Worm (Caenorhabditis elegans) whole organism, late embryonic: ENCODE results near the gene nex-3.

ENCODE experiments used
- C38D4.7 ChIP-seq: fragments of 200-800 bp; sonication (Bioruptor generic); optimal IDR thresholded peaks from 2 replicates; lab custom pipeline; 2018; ENCODE audit warnings: mild to moderate bottlenecking, missing genetic modification characterization, moderate library complexity, missing compliant biosample characterization
- ceh-19 ChIP-seq: fragments of 200-800 bp; sonication (Bioruptor generic); optimal IDR thresholded peaks from 2 replicates; lab custom pipeline; 2018; ENCODE audit warnings: mild to moderate bottlenecking, missing genetic modification characterization, missing compliant biosample characterization
- ceh-22 ChIP-seq: sonication (generic microtip); optimal IDR thresholded peaks from 2 replicates; lab custom pipeline; 2017; ENCODE audit warnings: missing biosample characterization, missing genetic modification characterization
- ceh-24 ChIP-seq: sonication (generic microtip); optimal IDR thresholded peaks from 2 replicates; lab custom pipeline; 2016; ENCODE audit warnings: mild to moderate bottlenecking, missing genetic modification characterization, missing compliant biosample characterization
- ceh-31 ChIP-seq: sonication (generic microtip); optimal IDR thresholded peaks from 2 replicates; lab custom pipeline; 2016; ENCODE audit warnings: missing genetic modification characterization, missing compliant biosample characterization
- ceh-45 ChIP-seq: fragments of 200-800 bp; sonication (Bioruptor generic); IDR thresholded peaks from 2 replicates; pipeline ENCODE4 v1.3.6; 2022; ENCODE audit warnings: missing genetic modification reagents, missing genetic modification characterization, missing compliant biosample characterization
- ceh-9 ChIP-seq: sonication (generic microtip); optimal IDR thresholded peaks from 2 replicates; lab custom pipeline; 2016; ENCODE audit warnings: mild to moderate bottlenecking, missing genetic modification characterization, inconsistent platforms, missing compliant biosample characterization
- che-1 ChIP-seq: sonication (generic microtip); optimal IDR thresholded peaks from 2 replicates; lab custom pipeline; 2016; ENCODE audit warnings: mild to moderate bottlenecking, missing genetic modification characterization, missing compliant biosample characterization
- dmd-4 ChIP-seq: sonication (generic microtip); optimal IDR thresholded peaks from 2 replicates; lab custom pipeline; 2016; ENCODE audit warnings: borderline replicate concordance, missing genetic modification characterization, missing compliant biosample characterization
- dve-1 ChIP-seq: sonication (generic microtip); optimal IDR thresholded peaks from 2 replicates; lab custom pipeline; 2017; ENCODE audit warnings: antibody characterized with exemption, mild to moderate bottlenecking, missing genetic modification characterization, missing compliant biosample characterization
- elt-2 ChIP-seq: sonication (generic microtip); optimal IDR thresholded peaks from 2 replicates; lab custom pipeline; 2016; ENCODE audit warnings: missing genetic modification reagents, missing genetic modification characterization, missing compliant biosample characterization
- elt-4 ChIP-seq: sonication (generic microtip); optimal IDR thresholded peaks from 2 replicates; lab custom pipeline; 2016; ENCODE audit warnings: missing genetic modification characterization, missing compliant biosample characterization
- ets-4 ChIP-seq: sonication (generic microtip); optimal IDR thresholded peaks from 2 replicates; lab custom pipeline; 2016; ENCODE audit warnings: missing genetic modification characterization, missing compliant biosample characterization
- eyg-1 ChIP-seq: sonication (generic microtip); optimal IDR thresholded peaks from 2 replicates; lab custom pipeline; 2016; ENCODE audit warnings: missing genotype, missing genetic modification characterization, missing compliant biosample characterization
- fkh-10 ChIP-seq: fragments of 150-350 bp; optimal IDR thresholded peaks from 2 replicates; lab custom pipeline; 2014; ENCODE audit warnings: missing biosample characterization, missing genetic modification reagents, missing genetic modification characterization
- hlh-13 ChIP-seq: fragments of 200-800 bp; sonication (Bioruptor generic); optimal IDR thresholded peaks from 2 replicates; lab custom pipeline; 2018; ENCODE audit warnings: mild to moderate bottlenecking, missing genetic modification characterization, missing compliant biosample characterization
- hlh-30 ChIP-seq: sonication (generic microtip); optimal IDR thresholded peaks from 2 replicates; lab custom pipeline; 2017; ENCODE audit warnings: antibody characterized with exemption, missing genetic modification characterization, missing compliant biosample characterization; ENCODE audit not compliant: insufficient read depth
- hlh-6 ChIP-seq: sonication (generic microtip); optimal IDR thresholded peaks from 2 replicates; lab custom pipeline; 2016; ENCODE audit warnings: missing genotype, missing genetic modification characterization, missing compliant biosample characterization
- lim-6 ChIP-seq: sonication (generic microtip); optimal IDR thresholded peaks from 2 replicates; lab custom pipeline; 2016; ENCODE audit warnings: missing genetic modification characterization, missing compliant biosample characterization
- lin-11 ChIP-seq: fragments of 200-800 bp; sonication (Bioruptor generic); optimal IDR thresholded peaks from 2 replicates; lab custom pipeline; 2018; ENCODE audit warnings: mild to moderate bottlenecking, missing genetic modification characterization, missing compliant biosample characterization
- madf-2 ChIP-seq: sonication (generic microtip); optimal IDR thresholded peaks from 2 replicates; lab custom pipeline; 2017; ENCODE audit warnings: missing genetic modification characterization, missing compliant biosample characterization
- mec-3 ChIP-seq: sonication (generic microtip); optimal IDR thresholded peaks from 2 replicates; lab custom pipeline; 2016; ENCODE audit warnings: borderline replicate concordance, missing genetic modification characterization, missing compliant biosample characterization
- nfya-1 ChIP-seq: sonication (generic microtip); optimal IDR thresholded peaks from 2 replicates; lab custom pipeline; 2017; ENCODE audit warnings: missing genetic modification characterization, mild to moderate bottlenecking, missing compliant biosample characterization, antibody characterized with exemption, moderate library complexity
- nhr-232 ChIP-seq: sonication (generic microtip); optimal IDR thresholded peaks from 2 replicates; lab custom pipeline; 2016; ENCODE audit warnings: missing genetic modification characterization, missing compliant biosample characterization
- odd-2 ChIP-seq: sonication (generic microtip); optimal IDR thresholded peaks from 2 replicates; lab custom pipeline; 2017; ENCODE audit warnings: antibody characterized with exemption, mild to moderate bottlenecking, missing genetic modification characterization, missing compliant biosample characterization
- pha-2 ChIP-seq: sonication (generic microtip); optimal IDR thresholded peaks from 2 replicates; lab custom pipeline; 2017; ENCODE audit warnings: mild to moderate bottlenecking, missing genetic modification characterization, missing compliant biosample characterization
- pros-1 ChIP-seq: fragments of 150-350 bp; optimal IDR thresholded peaks from 2 replicates; lab custom pipeline; 2014; ENCODE audit warnings: missing biosample characterization, missing genetic modification reagents, missing genetic modification characterization
- tbx-2 ChIP-seq: sonication (generic microtip); optimal IDR thresholded peaks from 2 replicates; lab custom pipeline; 2016; ENCODE audit warnings: missing genetic modification characterization, missing compliant biosample characterization
- ttx-3 ChIP-seq: sonication (generic microtip); optimal IDR thresholded peaks from 2 replicates; lab custom pipeline; 2016; ENCODE audit warnings: missing genetic modification reagents, missing genetic modification characterization, missing compliant biosample characterization
- unc-3 ChIP-seq, 2 experiments: fragments of 200-800 bp in 1 of 2; sonication (Bioruptor generic) in 1 of 2; sonication (generic microtip) in 1 of 2; conservative IDR thresholded peaks in 1 of 2; optimal IDR thresholded peaks in 1 of 2; 2 replicates each; pipeline versions ENCODE4 v1.3.6 to Lab custom; 2016 to 2022; ENCODE audit warnings: missing compliant biosample characterization in 2 of 2, missing genetic modification characterization in 2 of 2, missing genetic modification reagents in 1 of 2
- unc-86 ChIP-seq: sonication (generic microtip); optimal IDR thresholded peaks from 2 replicates; lab custom pipeline; 2016; ENCODE audit warnings: missing genetic modification characterization, missing compliant biosample characterization
- zip-5 ChIP-seq: sonication (generic microtip); optimal IDR thresholded peaks from 2 replicates; lab custom pipeline; 2016; ENCODE audit warnings: missing genetic modification characterization, missing compliant biosample characterization
- ztf-16 ChIP-seq: sonication (generic microtip); optimal IDR thresholded peaks from 2 replicates; lab custom pipeline; 2017; ENCODE audit warnings: missing genetic modification characterization, missing compliant biosample characterization

The nex-3 gene

DNA sequence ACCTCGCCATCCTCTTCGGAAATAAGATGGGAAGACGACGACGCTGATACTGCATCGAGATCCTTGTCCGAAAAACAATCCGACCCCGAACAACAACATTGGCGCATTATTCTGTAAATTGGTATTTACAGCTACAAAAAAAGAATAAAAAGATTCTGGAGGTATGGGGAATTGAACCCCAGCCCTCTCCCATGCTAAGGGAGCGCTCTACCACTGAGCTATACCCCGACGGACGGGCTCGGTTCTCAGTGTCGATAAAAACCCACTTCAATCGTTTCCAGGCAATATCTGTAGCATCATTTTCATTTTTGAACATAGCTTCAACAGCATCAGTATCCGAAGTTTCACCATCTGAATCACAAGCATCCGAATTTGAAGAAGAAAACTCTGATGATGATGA, 13.1 kb upstream of the nex-3 start (continued):
- TF ChIP-seq dve-1 (tag; lab: Kevin White, UChicago), result no peak

DNA sequence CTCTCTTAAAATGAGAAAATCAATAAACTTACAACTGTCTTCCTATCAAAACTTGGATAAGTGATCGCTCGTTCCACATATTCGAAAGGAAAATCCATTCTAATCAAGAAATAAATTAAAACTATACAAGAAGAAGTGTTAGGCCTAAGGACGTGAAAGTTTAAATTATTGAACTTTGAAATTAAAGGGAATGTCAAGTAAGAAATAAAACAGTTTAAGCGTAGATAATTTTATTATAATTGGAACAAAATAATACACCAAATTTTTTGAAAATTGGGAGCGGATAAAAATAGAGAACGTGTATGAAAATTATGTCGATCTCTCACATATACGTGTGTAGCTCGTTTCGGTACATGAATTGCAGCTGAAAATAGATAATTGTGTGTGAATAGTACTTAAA, 12.5 kb upstream of the nex-3 start, which contains the start of gene C28A5.6:
TSS of gene C28A5.6 (minus strand) at position 101 of the 400 bp plus-strand sequence.
- TF ChIP-seq ceh-45 (no peak), nhr-232 (no peak), ceh-22 (tag; lab: Kevin White, UChicago) (no peak)
- TF ChIP-seq, all 69 proteins: peak for 0

DNA sequence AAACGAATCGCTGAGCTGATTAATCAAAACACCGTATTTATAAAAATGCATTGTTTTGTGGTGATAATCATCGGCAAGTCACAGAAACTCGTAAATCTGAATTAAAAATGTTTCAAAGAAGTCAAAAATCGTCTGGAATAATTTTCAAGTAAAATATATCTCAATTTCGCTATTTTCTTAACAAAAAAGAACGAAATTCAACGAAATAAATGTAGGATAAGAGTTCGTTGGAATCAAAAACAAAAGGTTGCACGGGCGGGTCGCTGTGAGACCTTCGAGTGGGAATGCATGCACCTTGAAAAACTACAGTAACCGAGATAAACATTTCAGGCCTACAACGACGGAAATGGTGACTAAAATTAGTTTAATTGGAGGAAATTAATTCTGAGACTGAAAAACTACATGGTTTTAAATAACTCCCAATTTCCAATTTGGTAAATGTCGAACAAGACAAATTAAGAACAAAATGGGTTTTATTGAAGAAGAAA, 7.5 kb upstream of the nex-3 start, which contains the start of gene C28A5.1:
TSS of gene C28A5.1 (minus strand) at position 51 of the 488 bp plus-strand sequence.
- TF ChIP-seq pha-2 (tag; lab: Kevin White, UChicago) (no peak), ztf-16 (tag; lab: Kevin White, UChicago) (no peak), ceh-19 (no peak), unc-3 (GFP tag; conservative IDR thresholded peaks at IDR 0.05; lab: Robert Waterston, UW) (no peak), unc-3 (tag; optimal IDR thresholded peaks at IDR 0.05; lab: Kevin White, UChicago) (no peak), ceh-9 (no peak), lim-6 (tag; lab: Kevin White, UChicago) (no peak), elt-2 (tag; lab: Kevin White, UChicago) (no peak), pros-1 (tag; lab: Kevin White, UChicago) (no peak), ets-4 (tag; lab: Kevin White, UChicago) (no peak), madf-2 (tag; lab: Kevin White, UChicago) (no peak)

DNA sequence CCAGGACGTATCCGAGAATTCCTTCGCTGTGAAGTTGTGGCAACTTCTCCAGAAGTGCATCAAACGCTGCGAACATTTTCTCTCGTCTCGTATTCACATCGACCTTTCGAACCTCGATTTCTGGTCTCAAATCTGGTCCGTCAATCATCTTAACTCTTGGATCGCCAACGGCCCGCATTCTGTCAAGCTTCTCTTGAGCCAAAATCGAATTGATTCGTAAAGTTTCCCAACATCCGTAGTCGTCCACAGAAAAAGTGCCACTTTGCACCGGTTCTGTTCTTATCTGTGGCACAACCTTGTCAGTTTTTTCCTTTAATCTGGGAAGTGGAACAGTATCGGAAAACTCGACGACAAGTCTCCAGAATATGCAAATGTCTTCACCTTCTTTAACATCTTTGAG, 6.6 kb upstream of the nex-3 start:
- TF ChIP-seq unc-3 (GFP tag; conservative IDR thresholded peaks at IDR 0.05; lab: Robert Waterston, UW), result no peak
- TF ChIP-seq unc-3 (tag; optimal IDR thresholded peaks at IDR 0.05; lab: Kevin White, UChicago), result no peak
- no peak for TF ChIP-seq odd-2 (tag; lab: Kevin White, UChicago)
- TF ChIP-seq hlh-13 (GFP tag; lab: Kevin White, UChicago), result no peak
- TF ChIP-seq ttx-3 (tag; lab: Kevin White, UChicago), result no peak
- TF ChIP-seq lin-11 (tag; lab: Kevin White, UChicago), result no peak
- no peak for TF ChIP-seq hlh-6 (tag; lab: Kevin White, UChicago)
- TF ChIP-seq ceh-24 (tag; lab: Kevin White, UChicago), result no peak
- TF ChIP-seq fkh-10 (GFP tag; lab: Kevin White, UChicago), result no peak
- no peak for TF ChIP-seq nhr-232
- TF ChIP-seq elt-2 (tag; lab: Kevin White, UChicago), result no peak
- TF ChIP-seq zip-5 (tag; lab: Kevin White, UChicago), result no peak
- TF ChIP-seq dmd-4 (tag; lab: Kevin White, UChicago), result no peak
- no peak for TF ChIP-seq elt-4 (tag; lab: Kevin White, UChicago)
- no peak for TF ChIP-seq pros-1 (tag; lab: Kevin White, UChicago)

DNA sequence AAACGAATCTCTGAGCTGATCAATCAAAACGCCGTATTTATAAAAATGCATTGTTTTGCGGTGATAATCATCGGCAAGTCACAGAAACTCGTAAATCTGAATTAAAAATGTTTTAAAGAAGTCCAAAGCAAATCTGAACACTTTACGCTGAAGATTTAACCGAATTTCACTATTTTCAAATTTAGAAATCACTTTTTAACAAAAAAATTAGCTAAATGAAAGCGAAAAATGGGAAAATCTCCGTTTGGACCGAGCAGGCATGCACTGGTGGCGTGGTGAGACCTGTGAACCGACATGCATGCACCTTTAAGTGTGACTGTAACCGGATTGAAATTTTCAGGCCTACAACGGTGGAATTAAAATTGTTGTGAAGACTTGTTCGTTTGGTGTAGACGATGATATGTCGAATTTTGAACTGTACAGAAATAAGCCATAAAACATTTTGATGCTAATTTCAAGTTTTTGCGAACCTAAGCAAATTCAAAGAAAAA, 2.3 kb upstream of the nex-3 start, which contains the start of gene C28A5.2:
TSS of gene C28A5.2 (minus strand) at position 51 of the 491 bp plus-strand sequence.
- TF ChIP-seq unc-86 (no peak), hlh-13 (GFP tag; lab: Kevin White, UChicago) (no peak), ceh-19 (no peak), che-1 (tag; lab: Kevin White, UChicago) (no peak), ttx-3 (tag; lab: Kevin White, UChicago) (no peak), tbx-2 (tag; lab: Kevin White, UChicago) (no peak), eyg-1 (no peak), ceh-22 (tag; lab: Kevin White, UChicago) (no peak), hlh-30 (tag; lab: Kevin White, UChicago) (no peak), mec-3 (tag; lab: Kevin White, UChicago) (no peak), nfya-1 (tag; lab: Kevin White, UChicago) (no peak), unc-3 (GFP tag; conservative IDR thresholded peaks at IDR 0.05; lab: Robert Waterston, UW) (no peak), unc-3 (tag; optimal IDR thresholded peaks at IDR 0.05; lab: Kevin White, UChicago) (no peak), ztf-16 (tag; lab: Kevin White, UChicago) (no peak), C38D4.7 (GFP tag; lab: Kevin White, UChicago) (no peak), ceh-31 (tag; lab: Kevin White, UChicago) (no peak), ceh-45 (no peak)
- TF ChIP-seq, all 69 proteins: peak for 0
